Worm (Caenorhabditis elegans) whole organism, midembryonic: ENCODE data around the gene M70.5.

ENCODE experiments used
- T22C8.4 ChIP-seq: fragments of 200-800 bp; sonication (Bioruptor generic); IDR thresholded peaks from 2 replicates; pipeline ENCODE4 v1.3.6; 2022; ENCODE audit warnings: missing genetic modification characterization, missing compliant biosample characterization
- cog-1 ChIP-seq: sonication (generic microtip); optimal IDR thresholded peaks from 2 replicates; lab custom pipeline; 2016; ENCODE audit warnings: missing genetic modification characterization, missing compliant biosample characterization
- flt-1 ChIP-seq: fragments of 200-800 bp; sonication (Bioruptor generic); IDR thresholded peaks from 2 replicates; pipeline ENCODE4 v1.3.6; 2022; ENCODE audit warnings: missing genetic modification characterization, missing compliant biosample characterization
- klf-2 ChIP-seq: fragments of 200-800 bp; sonication (Bioruptor generic); conservative IDR thresholded peaks from 2 replicates; pipeline ENCODE4 v1.3.6; 2022; ENCODE audit warnings: missing genetic modification reagents, missing genetic modification characterization, missing compliant biosample characterization
- med-1 ChIP-seq: sonication (generic microtip); optimal IDR thresholded peaks from 2 replicates; lab custom pipeline; 2017; ENCODE audit warnings: missing genetic modification characterization, mild to moderate bottlenecking, missing compliant biosample characterization, antibody characterized with exemption, missing genetic modification reagents; ENCODE audit not compliant: insufficient read depth
- ref-1 ChIP-seq: fragments of 200-800 bp; sonication (Bioruptor generic); conservative IDR thresholded peaks from 2 replicates; pipeline ENCODE4 v1.3.6; 2022; ENCODE audit warnings: missing genetic modification reagents, missing genetic modification characterization, missing compliant biosample characterization
- tab-1 ChIP-seq: fragments of 200-800 bp; sonication (Bioruptor generic); IDR thresholded peaks from 2 replicates; pipeline ENCODE4 v1.3.6; 2022; ENCODE audit warnings: missing genetic modification characterization, missing compliant biosample characterization
- ztf-23 ChIP-seq: fragments of 200-800 bp; sonication (Bioruptor generic); IDR thresholded peaks from 2 replicates; pipeline ENCODE4 v1.3.6; 2022; ENCODE audit warnings: missing genetic modification reagents, missing genetic modification characterization, missing compliant biosample characterization
- ztf-29 ChIP-seq: fragments of 200-800 bp; sonication (Bioruptor generic); IDR thresholded peaks from 2 replicates; pipeline ENCODE4 v1.3.6; 2022; ENCODE audit warnings: missing genetic modification reagents, missing genetic modification characterization, missing compliant biosample characterization

M70.5 gene

ce11 chrIV:2311554-2311953 lies 36.1 kb upstream of the M70.5 start:
- no peak for TF ChIP-seq T22C8.4 (GFP tag; lab: Robert Waterston, UW)

- TF ChIP-seq med-1 (GFP tag; lab: Kevin White, UChicago) (no peak), tab-1 (no peak), ztf-29 (no peak), cog-1 (no peak), flt-1 (GFP tag; lab: Robert Waterston, UW) (no peak), klf-2 (GFP tag; lab: Robert Waterston, UW) (no peak), ref-1 (no peak), ztf-23 (no peak), T22C8.4 (GFP tag; lab: Robert Waterston, UW) (no peak)
These were observed 32.8 kb upstream of the M70.5 start for ce11 chrIV:2308203-2308602.

ce11 chrIV:2307374-2307773 lies 32.0 kb upstream of the M70.5 start:
- TF ChIP-seq ztf-29 (no peak), med-1 (GFP tag; lab: Kevin White, UChicago) (no peak), ztf-23 (no peak), tab-1 (no peak), cog-1 (no peak), T22C8.4 (GFP tag; lab: Robert Waterston, UW) (no peak), ref-1 (no peak)

- TF ChIP-seq ztf-29 (no peak), ztf-23 (no peak), cog-1 (no peak), flt-1 (GFP tag; lab: Robert Waterston, UW) (no peak), med-1 (GFP tag; lab: Kevin White, UChicago) (no peak), T22C8.4 (GFP tag; lab: Robert Waterston, UW) (no peak), ref-1 (no peak), klf-2 (GFP tag; lab: Robert Waterston, UW) (no peak), tab-1 (no peak)
These were observed 31.0 kb upstream of the M70.5 start, which contains the start of gene mksr-2 for ce11 chrIV:2306447-2306846. mksr-2 (minus strand) TSS chrIV:2306547.

- TF ChIP-seq klf-2 (GFP tag; lab: Robert Waterston, UW) (no peak), flt-1 (GFP tag; lab: Robert Waterston, UW) (no peak), ztf-23 (no peak), cog-1 (no peak), ztf-29 (no peak), med-1 (GFP tag; lab: Kevin White, UChicago) (no peak), ref-1 (no peak), T22C8.4 (GFP tag; lab: Robert Waterston, UW) (no peak), tab-1 (no peak)
These were observed 24.8 kb upstream of the M70.5 start, which contains the start of gene lin-1 for ce11 chrIV:2300186-2300585. lin-1 (minus strand) TSS chrIV:2300286.

DNA sequence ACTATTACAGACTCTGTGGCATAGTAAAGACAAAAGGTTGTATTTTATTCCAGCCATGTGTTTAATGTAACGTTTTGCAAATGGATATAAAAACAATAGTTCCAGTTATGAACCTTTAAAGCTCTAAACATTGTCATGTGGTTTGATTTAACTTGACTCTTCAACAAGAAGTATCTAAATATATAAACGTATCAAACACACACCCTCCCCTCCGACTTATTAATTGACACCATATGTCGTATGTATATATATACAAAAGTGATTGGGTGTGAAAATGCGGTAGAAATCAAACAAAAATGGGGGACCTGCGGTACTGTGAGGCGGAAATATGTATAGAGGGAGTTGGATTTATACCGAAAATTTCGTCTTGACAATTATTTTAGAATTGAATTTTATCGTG lies 23.0 kb upstream of the M70.5 start:
- TF ChIP-seq flt-1 (GFP tag; lab: Robert Waterston, UW) (no peak), cog-1 (no peak), med-1 (GFP tag; lab: Kevin White, UChicago) (no peak), ztf-29 (no peak), ref-1 (no peak), T22C8.4 (GFP tag; lab: Robert Waterston, UW) (no peak), ztf-23 (no peak), tab-1 (no peak), klf-2 (GFP tag; lab: Robert Waterston, UW) (no peak)

DNA sequence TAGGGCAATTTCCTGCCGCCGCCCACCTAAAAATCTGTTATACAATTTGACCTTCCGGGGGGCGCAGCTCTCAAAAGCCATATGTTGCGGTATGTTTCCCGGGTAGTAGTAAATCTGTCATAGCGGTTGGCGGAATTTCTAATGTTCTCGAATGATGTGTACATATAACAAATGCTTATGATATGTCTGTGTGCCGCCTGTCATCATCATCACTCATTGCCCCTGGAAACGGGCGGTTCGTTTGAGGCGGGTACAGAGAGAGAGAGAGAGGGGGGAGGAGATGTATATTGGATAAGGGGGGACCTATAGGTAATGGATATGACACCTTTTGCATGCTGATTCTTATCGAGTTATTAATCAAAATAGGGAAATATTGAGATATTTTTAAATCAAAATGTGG lies 21.2 kb upstream of the M70.5 start:
- TF ChIP-seq klf-2 (GFP tag; lab: Robert Waterston, UW) (no peak), ztf-23 (no peak), cog-1 (no peak), tab-1 (no peak)

- no peak for TF ChIP-seq klf-2 (GFP tag; lab: Robert Waterston, UW)
- no peak for TF ChIP-seq cog-1
- TF ChIP-seq flt-1 (GFP tag; lab: Robert Waterston, UW), result no peak
- no peak for TF ChIP-seq ref-1
- TF ChIP-seq T22C8.4 (GFP tag; lab: Robert Waterston, UW), result no peak
- TF ChIP-seq ztf-23, result no peak
- no peak for TF ChIP-seq ztf-29
- no peak for TF ChIP-seq med-1 (GFP tag; lab: Kevin White, UChicago)
- no peak for TF ChIP-seq tab-1
These were observed 16.7 kb upstream of the M70.5 start for ce11 chrIV:2292119-2292518.

ce11 chrIV:2284462-2285047 lies 9.1 kb upstream of the M70.5 start:
- TF ChIP-seq tab-1, result no peak
- TF ChIP-seq klf-2 (GFP tag; lab: Robert Waterston, UW), result no peak
- TF ChIP-seq ref-1, result no peak
- TF ChIP-seq cog-1, result no peak
- no peak for TF ChIP-seq med-1 (GFP tag; lab: Kevin White, UChicago)
- TF ChIP-seq flt-1 (GFP tag; lab: Robert Waterston, UW), result no peak
- no peak for TF ChIP-seq ztf-23

DNA sequence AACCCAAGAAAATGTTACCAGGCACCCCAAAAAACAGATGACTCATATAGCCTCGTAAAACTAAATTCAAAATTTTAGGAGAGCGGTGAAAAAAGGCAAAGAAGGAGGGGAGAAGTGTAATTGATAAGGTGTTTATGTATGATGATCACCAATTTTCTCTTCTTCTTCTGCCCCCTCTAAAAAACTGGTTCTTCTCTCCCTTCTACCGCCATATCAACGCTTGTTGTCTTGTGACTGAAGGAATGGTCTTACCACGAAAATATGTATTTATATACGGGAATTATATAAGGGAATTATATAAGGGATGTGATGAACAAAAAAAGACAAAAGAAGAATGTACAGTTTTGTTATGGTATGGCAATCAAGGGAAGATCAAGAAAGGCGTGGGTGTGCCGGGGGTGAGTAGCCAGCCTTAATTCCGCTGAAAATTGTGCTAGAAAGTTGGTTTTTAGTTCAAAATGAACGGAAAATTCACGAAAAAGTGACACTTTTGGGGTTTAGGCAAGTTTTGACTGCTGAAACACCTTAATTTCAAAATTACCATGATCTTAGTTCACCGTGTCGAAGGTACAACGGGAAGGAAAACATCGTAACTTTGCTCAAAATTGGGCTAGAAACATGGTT lies 6.0 kb upstream of the M70.5 start:
- TF ChIP-seq tab-1 (no peak), ztf-29 (no peak), ztf-23 (no peak), klf-2 (GFP tag; lab: Robert Waterston, UW) (no peak)

DNA sequence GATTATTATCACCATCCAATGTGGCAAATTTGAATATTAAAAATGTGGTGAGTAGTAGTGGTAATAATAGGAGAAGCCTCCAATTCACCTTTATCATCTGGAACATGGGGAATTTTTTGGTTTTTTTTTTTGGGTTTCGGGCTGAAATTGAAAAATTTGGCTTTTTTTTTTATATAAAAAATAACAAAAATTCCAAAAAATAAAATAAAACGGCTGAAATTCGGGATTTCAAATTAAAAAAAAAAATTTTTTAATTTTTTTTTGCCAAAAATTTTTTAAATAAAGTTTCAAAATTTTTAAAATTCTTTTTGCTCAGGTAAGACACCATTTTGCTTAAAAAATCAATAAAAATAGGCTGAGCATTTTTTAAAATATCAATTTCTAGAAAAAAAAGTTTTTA lies 11.9 kb downstream of the M70.5 start, which contains the start of gene famp-1:
Gene famp-1, minus strand, starts transcription at position 101 of the 400 bp plus-strand sequence.
- TF ChIP-seq med-1 (GFP tag; lab: Kevin White, UChicago) (no peak), tab-1 (no peak), ztf-23 (no peak), cog-1 (no peak), flt-1 (GFP tag; lab: Robert Waterston, UW) (no peak), ztf-29 (no peak), klf-2 (GFP tag; lab: Robert Waterston, UW) (no peak), ref-1 (no peak), T22C8.4 (GFP tag; lab: Robert Waterston, UW) (no peak)
